Worm (Caenorhabditis elegans): ENCODE data around the gene ceh-74.

Gene ceh-74

DNA sequence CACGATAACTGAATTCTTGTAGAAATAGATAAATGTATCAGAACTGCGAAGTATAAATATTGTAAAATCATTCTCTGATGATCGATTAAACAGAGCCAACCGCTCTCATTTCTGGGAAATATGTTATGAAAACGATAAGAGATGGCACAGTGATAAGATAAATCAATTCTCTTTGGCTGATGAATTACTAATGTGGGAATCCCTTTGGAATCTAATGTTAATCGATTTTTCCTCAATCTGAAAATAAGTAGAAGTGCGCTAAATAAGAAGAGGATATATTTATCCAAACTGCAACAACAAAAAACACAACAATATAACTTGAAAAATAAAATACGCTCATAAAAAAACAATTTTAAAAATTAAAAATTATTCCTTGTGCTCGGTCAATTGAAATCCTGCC lies 5.0 kb downstream of the ceh-74 start, which contains the start of gene cest-2.3:
Gene cest-2.3 (minus strand): TSS at position 101 of the 400 bp plus-strand sequence.
- no peak for TF ChIP-seq skn-1 (tag; optimal IDR thresholded peaks at IDR 0.05)
- TF ChIP-seq nhr-25 (tag; optimal IDR thresholded peaks at IDR 0.05): no peak
- TF ChIP-seq pha-4 (tag; optimal IDR thresholded peaks at IDR 0.05): no peak
- no peak for TF ChIP-seq elt-3 (tag; optimal IDR thresholded peaks at IDR 0.05)
- TF ChIP-seq nhr-43 (tag; optimal IDR thresholded peaks at IDR 0.05; ENCODE audit: poor library complexity, severe bottlenecking): no peak
- TF ChIP-seq nhr-76 (tag; optimal IDR thresholded peaks at IDR 0.05): no peak
- TF ChIP-seq jun-1 (tag; optimal IDR thresholded peaks at IDR 0.05): no peak
- TF ChIP-seq aly-2 (tag; optimal IDR thresholded peaks at IDR 0.05): no peak

DNA sequence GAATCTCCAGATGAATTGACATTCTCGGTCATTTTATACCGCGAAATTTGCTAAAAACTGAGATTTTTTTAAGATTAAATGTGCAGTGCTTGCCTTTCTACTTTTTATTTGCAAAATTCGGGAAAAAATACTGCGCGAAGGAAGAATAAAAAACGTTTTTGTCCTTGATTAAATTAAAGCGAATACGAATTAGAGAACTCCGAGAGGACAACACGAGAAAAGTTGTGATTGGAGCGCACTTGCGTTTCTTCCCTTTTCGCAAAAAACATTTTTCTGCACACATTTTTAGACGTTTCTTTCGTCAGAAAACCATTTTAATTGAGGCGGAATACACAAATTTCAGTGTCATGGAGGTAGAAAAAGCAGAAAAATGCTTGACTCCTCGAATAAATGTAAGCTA lies 7.6 kb downstream of the ceh-74 start, which contains the start of the genes trm-1 and ints-2:
Gene trm-1 (minus strand): TSS at position 175 of the 400 bp plus-strand sequence.
Gene ints-2 (plus strand): TSS at position 249 of the 400 bp plus-strand sequence.
- peak; percentile 66 for TF ChIP-seq lin-39 (tag; optimal IDR thresholded peaks at IDR 0.05)
- peak; percentile 55 for TF ChIP-seq nhr-23 (tag; optimal IDR thresholded peaks at IDR 0.05)
- peak; percentile 57 for TF ChIP-seq fkh-10 (GFP tag; optimal IDR thresholded peaks at IDR 0.05)
- TF ChIP-seq ama-1 (optimal IDR thresholded peaks at IDR 0.05): no peak
- TF ChIP-seq nhr-25 (tag; optimal IDR thresholded peaks at IDR 0.05): peak; percentile 36
- TF ChIP-seq nhr-76 (tag; optimal IDR thresholded peaks at IDR 0.05): no peak
- peak; percentile 90 for TF ChIP-seq lin-15B (tag; optimal IDR thresholded peaks at IDR 0.05)
- peak; percentile 62 for TF ChIP-seq hmg-11 (tag; optimal IDR thresholded peaks at IDR 0.05)
- peak; percentile 2 for TF ChIP-seq ceh-28 (tag; optimal IDR thresholded peaks at IDR 0.05)
- peak; percentile 36 for TF ChIP-seq pqm-1 (tag; optimal IDR thresholded peaks at IDR 0.05)
- peak; percentile 66 for TF ChIP-seq nfya-1 (tag; optimal IDR thresholded peaks at IDR 0.05; ENCODE audit: insufficient read depth)
- TF ChIP-seq egl-5 (tag; optimal IDR thresholded peaks at IDR 0.05): peak; percentile 3
- peak; percentile 32 for TF ChIP-seq jun-1 (tag; optimal IDR thresholded peaks at IDR 0.05)
- peak; percentile 78 for TF ChIP-seq pha-4 (tag; optimal IDR thresholded peaks at IDR 0.05)
- no peak for TF ChIP-seq ceh-16 (tag; optimal IDR thresholded peaks at IDR 0.05)
- TF ChIP-seq R02D3.7 (tag; optimal IDR thresholded peaks at IDR 0.05): peak; percentile 47
- no peak for TF ChIP-seq ztf-4 (tag; optimal IDR thresholded peaks at IDR 0.05)
- peak; percentile 21 for TF ChIP-seq elt-2 (tag; optimal IDR thresholded peaks at IDR 0.05)
- no peak for TF ChIP-seq nhr-237 (tag; optimal IDR thresholded peaks at IDR 0.05)
- TF ChIP-seq nhr-43 (tag; optimal IDR thresholded peaks at IDR 0.05; ENCODE audit: poor library complexity, severe bottlenecking): peak; percentile 54

DNA sequence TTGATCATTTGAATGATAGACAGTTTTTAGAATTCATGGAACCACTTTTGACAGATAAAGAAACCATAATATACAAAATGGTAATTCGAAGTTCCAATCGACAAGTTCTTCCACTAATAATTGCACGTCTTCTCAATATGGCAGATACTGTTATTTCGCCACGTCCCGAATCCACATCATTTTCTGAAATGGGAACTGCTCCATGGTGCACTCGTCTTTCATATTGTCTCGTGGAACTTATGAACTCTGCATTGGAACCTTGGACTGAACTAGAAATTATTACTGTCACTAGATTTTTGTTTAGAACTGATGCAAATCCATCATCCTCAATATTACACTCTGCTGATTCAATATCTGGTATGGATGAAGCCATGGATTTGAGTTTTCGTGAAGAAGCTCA lies 9.2 kb downstream of the ceh-74 start:
- TF ChIP-seq fkh-10 (GFP tag; optimal IDR thresholded peaks at IDR 0.05) (no peak), pha-4 (tag; optimal IDR thresholded peaks at IDR 0.05) (no peak), nhr-12 (tag; optimal IDR thresholded peaks at IDR 0.05) (no peak), ztf-11 (tag; optimal IDR thresholded peaks at IDR 0.05) (no peak), egl-5 (tag; optimal IDR thresholded peaks at IDR 0.05) (no peak), R02D3.7 (tag; optimal IDR thresholded peaks at IDR 0.05) (no peak), lin-39 (tag; optimal IDR thresholded peaks at IDR 0.05) (no peak), nhr-25 (tag; optimal IDR thresholded peaks at IDR 0.05) (no peak), ceh-28 (tag; optimal IDR thresholded peaks at IDR 0.05) (no peak), hmg-11 (tag; optimal IDR thresholded peaks at IDR 0.05) (no peak), unc-39 (tag; optimal IDR thresholded peaks at IDR 0.05) (no peak), tbx-2 (tag; optimal IDR thresholded peaks at IDR 0.05) (no peak), pqm-1 (tag; optimal IDR thresholded peaks at IDR 0.05) (no peak), elt-3 (tag; optimal IDR thresholded peaks at IDR 0.05) (no peak), ztf-4 (tag; optimal IDR thresholded peaks at IDR 0.05) (no peak), nhr-23 (tag; optimal IDR thresholded peaks at IDR 0.05) (no peak), nhr-237 (tag; optimal IDR thresholded peaks at IDR 0.05) (no peak), ceh-16 (tag; optimal IDR thresholded peaks at IDR 0.05) (no peak), elt-2 (tag; optimal IDR thresholded peaks at IDR 0.05) (no peak)

DNA sequence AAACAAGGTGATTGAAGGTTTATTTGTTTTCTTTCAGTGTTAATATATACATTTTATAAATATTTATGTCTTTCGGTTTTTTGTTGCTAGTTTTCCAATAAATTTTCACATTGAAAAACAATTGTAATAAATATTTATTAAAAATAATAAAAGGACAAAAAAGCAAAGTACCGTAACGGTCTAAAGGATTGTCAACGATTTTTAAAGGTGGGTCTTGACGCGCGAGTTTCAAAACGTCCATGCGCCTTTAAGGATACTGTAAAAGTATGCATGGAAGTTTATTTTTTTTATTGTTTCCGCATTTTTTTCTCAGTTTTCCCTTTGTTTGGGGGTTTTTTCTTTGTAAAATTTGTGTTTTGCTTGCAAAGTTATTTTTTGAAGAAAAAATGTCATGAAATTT lies 15.0 kb downstream of the ceh-74 start:
- no peak for TF ChIP-seq fkh-10 (GFP tag; optimal IDR thresholded peaks at IDR 0.05)
- no peak for TF ChIP-seq skn-1 (tag; optimal IDR thresholded peaks at IDR 0.05)
- no peak for TF ChIP-seq elt-1 (tag; optimal IDR thresholded peaks at IDR 0.05)
- no peak for TF ChIP-seq snpc-4 (tag; optimal IDR thresholded peaks at IDR 0.05)
- no peak for TF ChIP-seq lin-39 (tag; optimal IDR thresholded peaks at IDR 0.05)
- no peak for TF ChIP-seq pqm-1 (tag; optimal IDR thresholded peaks at IDR 0.05)
- TF ChIP-seq mdl-1 (tag; optimal IDR thresholded peaks at IDR 0.05): no peak
- no peak for TF ChIP-seq unc-62 (GFP tag; optimal IDR thresholded peaks at IDR 0.05)

DNA sequence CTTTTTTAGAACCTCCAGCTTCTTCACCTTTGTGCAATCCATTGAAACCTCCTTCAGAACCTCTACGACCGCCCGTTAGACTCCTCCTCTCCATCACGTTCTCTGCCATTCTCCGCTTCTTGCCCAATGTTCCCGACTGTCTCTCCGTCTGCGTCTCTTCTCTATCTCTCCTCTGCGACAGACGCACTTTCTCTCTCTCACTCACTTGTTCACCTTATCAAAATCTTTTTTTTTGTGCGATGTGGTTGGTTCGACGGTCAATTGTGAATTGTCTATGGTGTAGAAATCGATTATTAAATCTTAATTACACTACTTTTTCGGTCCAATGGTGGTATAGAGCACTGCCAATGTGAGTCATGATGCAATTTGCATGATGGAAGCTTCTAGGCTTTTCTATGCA lies 15.6 kb downstream of the ceh-74 start, which contains the start of gene atfs-1:
Gene atfs-1 (plus strand): TSS at position 213 of the 400 bp plus-strand sequence.
- no peak for TF ChIP-seq ztf-11 (tag; optimal IDR thresholded peaks at IDR 0.05)
- TF ChIP-seq ceh-28 (tag; optimal IDR thresholded peaks at IDR 0.05): peak; percentile 53
- TF ChIP-seq lin-15B (tag; optimal IDR thresholded peaks at IDR 0.05): peak; percentile 33
- peak; percentile 17 for TF ChIP-seq lsy-12 (tag; optimal IDR thresholded peaks at IDR 0.05)
- TF ChIP-seq lin-39 (tag; optimal IDR thresholded peaks at IDR 0.05): peak; percentile 53
- TF ChIP-seq nfya-1 (tag; optimal IDR thresholded peaks at IDR 0.05; ENCODE audit: insufficient read depth): peak; percentile 80
- TF ChIP-seq pqm-1 (tag; optimal IDR thresholded peaks at IDR 0.05): peak; percentile 75
- TF ChIP-seq nhr-23 (tag; optimal IDR thresholded peaks at IDR 0.05): peak; percentile 57
- peak; percentile 35 for TF ChIP-seq snpc-4 (tag; optimal IDR thresholded peaks at IDR 0.05)
- TF ChIP-seq nhr-43 (tag; optimal IDR thresholded peaks at IDR 0.05; ENCODE audit: poor library complexity, severe bottlenecking): peak; percentile 54
- no peak for TF ChIP-seq nhr-28 (tag; optimal IDR thresholded peaks at IDR 0.05)
- TF ChIP-seq ama-1 (optimal IDR thresholded peaks at IDR 0.05): peak; percentile 9
- TF ChIP-seq hmg-11 (tag; optimal IDR thresholded peaks at IDR 0.05): peak; percentile 81
- peak; percentile 47 for TF ChIP-seq nhr-77 (tag; optimal IDR thresholded peaks at IDR 0.05)
- peak; percentile 80 for TF ChIP-seq nhr-25 (tag; optimal IDR thresholded peaks at IDR 0.05)
- TF ChIP-seq jun-1 (tag; optimal IDR thresholded peaks at IDR 0.05): peak; percentile 32
- TF ChIP-seq R02D3.7 (tag; optimal IDR thresholded peaks at IDR 0.05): peak; percentile 44
- peak; percentile 85 for TF ChIP-seq elt-2 (tag; optimal IDR thresholded peaks at IDR 0.05)
- no peak for TF ChIP-seq nhr-11 (tag; optimal IDR thresholded peaks at IDR 0.05)
- peak; percentile 77 for TF ChIP-seq pha-4 (tag; optimal IDR thresholded peaks at IDR 0.05)
- TF ChIP-seq unc-39 (tag; optimal IDR thresholded peaks at IDR 0.05): no peak

Measured in whole organism, L3 larva.